Worm (Caenorhabditis elegans) whole organism, L2 larva: Measurements from ENCODE around the gene T23D5.8.

ENCODE experiments used
- lsy-2 ChIP-seq, 2 experiments: fragments of 150-350 bp in 1 of 2; sonication (generic microtip) in 1 of 2; optimal IDR thresholded peaks; 2 replicates each; lab custom pipeline; 2014 to 2017; ENCODE audit warnings: missing biosample characterization in 2 of 2, missing genetic modification characterization in 2 of 2
- unc-39 ChIP-seq: fragments of 150-350 bp; optimal IDR thresholded peaks from 2 replicates; lab custom pipeline; 2014; ENCODE audit warnings: missing biosample characterization, missing genetic modification characterization
- unc-55 ChIP-seq: fragments of 150-350 bp; sonication (generic microtip); optimal IDR thresholded peaks from 3 replicates; lab custom pipeline; 2014; ENCODE audit warnings: missing biosample characterization, missing genetic modification reagents, missing genetic modification characterization
- ztf-4 ChIP-seq: fragments of 150-350 bp; optimal IDR thresholded peaks from 2 replicates; lab custom pipeline; 2014; ENCODE audit warnings: missing biosample characterization, missing genetic modification characterization

The T23D5.8 gene

ce11 chrV:15698099-15698498, 50.1 kb downstream of the T23D5.8 start, which contains the start of gene srx-29:
srx-29 (minus strand) TSS chrV:15698199.
- TF ChIP-seq unc-55 (GFP tag; lab: Kevin White, UChicago) (no peak), ztf-4 (tag; lab: Kevin White, UChicago) (no peak), lsy-2 (tag; optimal IDR thresholded peaks at IDR 0.05; lab: Kevin White, UChicago) (no peak), unc-39 (tag; lab: Kevin White, UChicago) (no peak)
